Worm (Caenorhabditis elegans) whole organism, young adult: ENCODE data around the gene ador-1.
A peak's percentile ranks its signal among the peaks of the same experiment; 100 is the strongest.
"Not testable (repeated sequence)": the region's sequence is repeated elsewhere in the genome, so short reads cannot be mapped to it uniquely, and the experiment has no call there.

Source experiments
- B0261.1 ChIP-seq: sonication (generic microtip); optimal IDR thresholded peaks from 2 replicates; lab custom pipeline; 2016; ENCODE audit warnings: mild to moderate bottlenecking, missing genetic modification characterization, moderate library complexity, missing compliant biosample characterization
- F23B12.7 ChIP-seq: sonication (generic microtip); optimal IDR thresholded peaks from 2 replicates; lab custom pipeline; 2017; ENCODE audit warnings: missing genetic modification characterization, mild to moderate bottlenecking, missing compliant biosample characterization, antibody characterized with exemption, moderate library complexity; ENCODE audit not compliant: insufficient read depth
- F33H1.4 ChIP-seq: fragments of 200-800 bp; sonication (Bioruptor generic); IDR thresholded peaks from 2 replicates; pipeline ENCODE4 v1.3.6; 2022; ENCODE audit warnings: missing genetic modification reagents, missing genetic modification characterization, missing compliant biosample characterization
- F49E8.2 ChIP-seq: sonication (generic microtip); optimal IDR thresholded peaks from 3 replicates; lab custom pipeline; 2017; ENCODE audit warnings: missing genetic modification characterization, mild to moderate bottlenecking, missing compliant biosample characterization, antibody characterized with exemption, moderate library complexity; ENCODE audit not compliant: insufficient read depth
- F52B5.7 ChIP-seq: sonication (generic microtip); optimal IDR thresholded peaks from 2 replicates; lab custom pipeline; 2016; ENCODE audit warnings: mild to moderate bottlenecking, missing genetic modification characterization, missing compliant biosample characterization
- F57A8.1 ChIP-seq: fragments of 200-800 bp; sonication (Bioruptor generic); optimal IDR thresholded peaks from 2 replicates; lab custom pipeline; 2018; ENCODE audit warnings: mild to moderate bottlenecking, missing genetic modification characterization, moderate library complexity, missing compliant biosample characterization
- T26A5.8 ChIP-seq: sonication (generic microtip); optimal IDR thresholded peaks from 2 replicates; lab custom pipeline; 2016; ENCODE audit warnings: missing genetic modification characterization, missing compliant biosample characterization
- Y56A3A.18 ChIP-seq: fragments of 200-800 bp; sonication (Bioruptor generic); IDR thresholded peaks from 2 replicates; pipeline ENCODE4 v1.3.6; 2022; ENCODE audit warnings: missing genetic modification reagents, missing genetic modification characterization, missing compliant biosample characterization
- Y79H2A.3 ChIP-seq: fragments of 200-800 bp; sonication (Bioruptor generic); conservative IDR thresholded peaks from 2 replicates; pipeline ENCODE4 v1.3.6; 2022; ENCODE audit warnings: missing genetic modification reagents, missing genetic modification characterization, missing compliant biosample characterization
- Y95B8A.8 ChIP-seq: fragments of 200-800 bp; sonication (Bioruptor generic); IDR thresholded peaks from 2 replicates; pipeline ENCODE4 v1.3.6; 2022; ENCODE audit warnings: missing genetic modification reagents, missing genetic modification characterization, missing compliant biosample characterization
- ZK185.1 ChIP-seq: sonication (generic microtip); optimal IDR thresholded peaks from 2 replicates; lab custom pipeline; 2016; ENCODE audit warnings: mild to moderate bottlenecking, missing genetic modification characterization, missing compliant biosample characterization; ENCODE audit not compliant: poor library complexity, severe bottlenecking
- ama-1 ChIP-seq, 3 experiments: fragments of 150-350 bp in 1 of 3; sonication (generic microtip) in 2 of 3; optimal IDR thresholded peaks; 2 replicates each; lab custom pipeline; 2014 to 2018; ENCODE audit warnings: missing biosample characterization in 2 of 3, missing genetic modification characterization in 2 of 3, missing genetic modification reagents in 2 of 3
- aptf-2 ChIP-seq: fragments of 200-800 bp; sonication (Bioruptor generic); conservative IDR thresholded peaks from 2 replicates; pipeline ENCODE4 v1.3.6; 2022; ENCODE audit warnings: missing genetic modification reagents, missing genetic modification characterization, missing compliant biosample characterization
- atf-7 ChIP-seq: sonication (generic microtip); optimal IDR thresholded peaks from 2 replicates; lab custom pipeline; 2017; ENCODE audit warnings: mild to moderate bottlenecking, missing genetic modification characterization, missing compliant biosample characterization
- athp-1 ChIP-seq: sonication (generic microtip); optimal IDR thresholded peaks from 2 replicates; lab custom pipeline; 2017; ENCODE audit warnings: mild to moderate bottlenecking, missing genetic modification characterization, missing compliant biosample characterization
- cebp-2 ChIP-seq: fragments of 200-800 bp; sonication (Bioruptor generic); IDR thresholded peaks from 2 replicates; pipeline ENCODE4 v1.3.6; 2022; ENCODE audit warnings: missing genetic modification characterization, missing compliant biosample characterization
- ceh-100 ChIP-seq: fragments of 200-800 bp; sonication (Bioruptor generic); IDR thresholded peaks from 2 replicates; pipeline ENCODE4 v1.3.6; 2022; ENCODE audit warnings: missing genetic modification reagents, missing genetic modification characterization, missing compliant biosample characterization
- dox-1 ChIP-seq: fragments of 200-800 bp; sonication (Bioruptor generic); IDR thresholded peaks from 2 replicates; pipeline ENCODE4 v1.3.6; 2022; ENCODE audit warnings: missing genetic modification reagents, missing genetic modification characterization, missing compliant biosample characterization
- efl-1 ChIP-seq: fragments of 150-350 bp; optimal IDR thresholded peaks from 2 replicates; lab custom pipeline; 2014; ENCODE audit warnings: missing biosample characterization, missing genetic modification reagents, missing genetic modification characterization
- egl-44 ChIP-seq: fragments of 200-800 bp; sonication (Bioruptor generic); IDR thresholded peaks from 2 replicates; pipeline ENCODE4 v1.3.6; 2022; ENCODE audit warnings: missing genetic modification reagents, missing genetic modification characterization, missing compliant biosample characterization
- him-1 ChIP-seq: sonication (generic microtip); optimal IDR thresholded peaks from 2 replicates; lab custom pipeline; 2016; ENCODE audit warnings: missing genotype, missing genetic modification reagents, missing genetic modification characterization, missing compliant biosample characterization
- hlh-12 ChIP-seq: sonication (generic microtip); optimal IDR thresholded peaks from 2 replicates; lab custom pipeline; 2016; ENCODE audit warnings: missing genetic modification characterization, missing compliant biosample characterization
- hmg-1.2 ChIP-seq: fragments of 200-800 bp; sonication (Bioruptor generic); IDR thresholded peaks from 2 replicates; pipeline ENCODE4 v1.3.6; 2022; ENCODE audit warnings: missing genetic modification reagents, missing genetic modification characterization, missing compliant biosample characterization
- let-526 ChIP-seq: fragments of 200-800 bp; sonication (Bioruptor generic); IDR thresholded peaks from 2 replicates; pipeline ENCODE4 v1.3.6; 2022; ENCODE audit warnings: missing genetic modification reagents, missing genetic modification characterization, missing compliant biosample characterization
- lin-54 ChIP-seq: fragments of 200-800 bp; sonication (Bioruptor generic); optimal IDR thresholded peaks from 2 replicates; lab custom pipeline; 2018; ENCODE audit warnings: mild to moderate bottlenecking, missing genetic modification characterization, missing compliant biosample characterization
- lsl-1 ChIP-seq: fragments of 200-800 bp; sonication (Bioruptor generic); optimal IDR thresholded peaks from 2 replicates; lab custom pipeline; 2018; ENCODE audit warnings: mild to moderate bottlenecking, missing genetic modification characterization, moderate library complexity, missing compliant biosample characterization
- madf-10 ChIP-seq: sonication (generic microtip); optimal IDR thresholded peaks from 2 replicates; lab custom pipeline; 2016; ENCODE audit warnings: mild to moderate bottlenecking, missing genetic modification characterization, missing compliant biosample characterization
- madf-6 ChIP-seq: fragments of 200-800 bp; sonication (Bioruptor generic); IDR thresholded peaks from 2 replicates; pipeline ENCODE4 v1.3.6; 2022; ENCODE audit warnings: missing genetic modification reagents, missing genetic modification characterization, missing compliant biosample characterization
- mes-4 ChIP-seq: sonication (generic microtip); optimal IDR thresholded peaks from 2 replicates; lab custom pipeline; 2016; ENCODE audit warnings: missing genotype, missing genetic modification characterization, missing compliant biosample characterization
- mxl-1 ChIP-seq: sonication (generic microtip); optimal IDR thresholded peaks from 2 replicates; lab custom pipeline; 2016; ENCODE audit warnings: missing genetic modification characterization, missing compliant biosample characterization
- nfyb-1 ChIP-seq: fragments of 200-800 bp; sonication (Bioruptor generic); IDR thresholded peaks from 2 replicates; pipeline ENCODE4 v1.3.6; 2022; ENCODE audit warnings: missing genetic modification reagents, missing genetic modification characterization, missing compliant biosample characterization
- nhr-80 ChIP-seq: sonication (generic microtip); optimal IDR thresholded peaks from 2 replicates; lab custom pipeline; 2016; ENCODE audit warnings: missing genetic modification characterization, missing compliant biosample characterization
- rcor-1 ChIP-seq: fragments of 200-800 bp; sonication (Bioruptor generic); IDR thresholded peaks from 2 replicates; pipeline ENCODE4 v1.3.6; 2022; ENCODE audit warnings: missing genetic modification reagents, missing genetic modification characterization, missing compliant biosample characterization
- rec-8 ChIP-seq, 2 experiments: sonication (generic microtip); optimal IDR thresholded peaks; 2 replicates each; lab custom pipeline; 2016; ENCODE audit warnings: mild to moderate bottlenecking in 2 of 2, missing genetic modification characterization in 2 of 2, missing genetic modification reagents in 2 of 2, missing genotype in 2 of 2, missing biosample characterization in 1 of 2, missing compliant biosample characterization in 1 of 2, moderate library complexity in 1 of 2
- repo-1 ChIP-seq: sonication (generic microtip); optimal IDR thresholded peaks from 2 replicates; lab custom pipeline; 2017; ENCODE audit warnings: mild to moderate bottlenecking, missing genetic modification characterization, missing compliant biosample characterization
- snpc-1.1 ChIP-seq: sonication (generic microtip); optimal IDR thresholded peaks from 2 replicates; lab custom pipeline; 2017; ENCODE audit warnings: missing genetic modification characterization, mild to moderate bottlenecking, missing compliant biosample characterization, antibody characterized with exemption, moderate library complexity, missing genotype, missing genetic modification reagents; ENCODE audit not compliant: insufficient read depth
- snpc-1.3 ChIP-seq: sonication (generic microtip); optimal IDR thresholded peaks from 2 replicates; lab custom pipeline; 2017; ENCODE audit warnings: missing genetic modification characterization, mild to moderate bottlenecking, missing compliant biosample characterization, antibody characterized with exemption, moderate library complexity, missing genotype, missing genetic modification reagents; ENCODE audit not compliant: insufficient read depth
- snpc-3.4 ChIP-seq: sonication (generic microtip); optimal IDR thresholded peaks from 2 replicates; lab custom pipeline; 2017; ENCODE audit warnings: missing genetic modification characterization, mild to moderate bottlenecking, missing compliant biosample characterization, antibody characterized with exemption, moderate library complexity, missing genotype, missing genetic modification reagents
- tbp1 ChIP-seq: fragments of 200-800 bp; sonication (Bioruptor generic); optimal IDR thresholded peaks from 2 replicates; lab custom pipeline; 2018; ENCODE audit warnings: mild to moderate bottlenecking, missing genetic modification characterization, missing compliant biosample characterization
- tlf-1 ChIP-seq: fragments of 200-800 bp; sonication (Bioruptor generic); optimal IDR thresholded peaks from 2 replicates; lab custom pipeline; 2018; ENCODE audit warnings: mild to moderate bottlenecking, missing genetic modification characterization, missing compliant biosample characterization
- unc-130 ChIP-seq: sonication (generic microtip); optimal IDR thresholded peaks from 2 replicates; lab custom pipeline; 2016; ENCODE audit warnings: missing genetic modification reagents, missing genetic modification characterization, missing compliant biosample characterization
- zim-3 ChIP-seq: sonication (generic microtip); optimal IDR thresholded peaks from 2 replicates; lab custom pipeline; 2017; ENCODE audit warnings: mild to moderate bottlenecking, missing genetic modification characterization, moderate library complexity, missing compliant biosample characterization
- ztf-18 ChIP-seq: sonication (generic microtip); optimal IDR thresholded peaks from 2 replicates; lab custom pipeline; 2016; ENCODE audit warnings: missing genotype, mild to moderate bottlenecking, missing genetic modification characterization, missing compliant biosample characterization
- ztf-25 ChIP-seq: fragments of 200-800 bp; sonication (Bioruptor generic); IDR thresholded peaks from 2 replicates; pipeline ENCODE4 v1.3.6; 2022; ENCODE audit warnings: missing genetic modification reagents, missing genetic modification characterization, missing compliant biosample characterization
- ztf-26 ChIP-seq: sonication (generic microtip); optimal IDR thresholded peaks from 2 replicates; lab custom pipeline; 2017; ENCODE audit warnings: missing genetic modification characterization, missing compliant biosample characterization
- ztf-28 ChIP-seq: fragments of 200-800 bp; sonication (Bioruptor generic); IDR thresholded peaks from 2 replicates; pipeline ENCODE4 v1.3.6; 2022; ENCODE audit warnings: missing genetic modification reagents, missing genetic modification characterization, missing compliant biosample characterization

Gene ador-1

DNA sequence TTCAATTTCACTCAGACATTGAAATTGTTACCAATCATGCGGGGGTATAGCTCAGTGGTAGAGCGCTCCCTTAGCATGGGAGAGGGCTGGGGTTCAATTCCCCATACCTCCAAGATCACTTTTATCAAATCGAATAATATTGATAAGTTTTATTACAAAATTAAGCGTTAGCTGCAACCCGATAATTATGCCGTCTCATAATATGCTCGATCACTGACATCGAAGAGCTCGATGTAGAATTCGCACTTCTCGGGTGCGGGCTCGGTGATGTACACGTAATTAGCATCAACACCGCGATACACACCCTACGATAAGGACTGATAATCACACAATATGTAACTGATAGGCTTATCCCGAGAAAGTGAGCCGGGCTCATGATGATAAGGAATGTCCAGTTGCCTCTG is 39.9 kb upstream of the ador-1 start (continued):
- no peak for TF ChIP-seq F23B12.7 (tag; lab: Kevin White, UChicago)
- peak; percentile 42 for TF ChIP-seq ztf-18 (tag; lab: Kevin White, UChicago)
- peak; percentile 34 for TF ChIP-seq mxl-1 (tag; lab: Kevin White, UChicago)
- TF ChIP-seq atf-7: peak; percentile 20
- TF ChIP-seq zim-3: peak; percentile 35
- peak; percentile 44 for TF ChIP-seq snpc-1.1 (tag; lab: Kevin White, UChicago)
- TF ChIP-seq F52B5.7: no peak
- 0 out of 2 replicates have a peak, but pooled peaks have one; percentile 24 for TF ChIP-seq ceh-100 (GFP tag; lab: Robert Waterston, UW)
- peak; percentile 41 for TF ChIP-seq madf-6 (GFP tag; lab: Robert Waterston, UW)
- peak; percentile 84 for TF ChIP-seq tbp1 (GFP tag; lab: Kevin White, UChicago)
- no peak for TF ChIP-seq ztf-26 (tag; lab: Kevin White, UChicago)
- TF ChIP-seq B0261.1: peak; percentile 68
- TF ChIP-seq ztf-25 (GFP tag; lab: Robert Waterston, UW): peak; percentile 36; the same call in 1 of the 2 replicates
- peak; percentile 56 for TF ChIP-seq F57A8.1 (GFP tag; lab: Kevin White, UChicago)
- TF ChIP-seq egl-44: peak; percentile 30; the same call in 1 of the 2 replicates
- TF ChIP-seq dox-1: peak; percentile 57; the same call in 1 of the 2 replicates
- TF ChIP-seq athp-1 (tag; lab: Kevin White, UChicago): peak; percentile 19
- no peak for TF ChIP-seq let-526 (GFP tag; lab: Robert Waterston, UW)
- TF ChIP-seq unc-130 (GFP tag; lab: Kevin White, UChicago): peak; percentile 5
- TF ChIP-seq madf-10 (tag; lab: Kevin White, UChicago): peak; percentile 37
- no peak for TF ChIP-seq tlf-1
- peak; percentile 42 for TF ChIP-seq him-1 (tag; lab: Kevin White, UChicago)
- TF ChIP-seq cebp-2 (GFP tag; lab: Robert Waterston, UW): 0 out of 2 replicates have a peak, but pooled peaks have one; percentile 21
- no peak for TF ChIP-seq aptf-2
- TF ChIP-seq Y79H2A.3 (GFP tag; lab: Robert Waterston, UW): no peak
- peak; percentile 72 for TF ChIP-seq nfyb-1
- peak; percentile 1 for TF ChIP-seq lin-54
- TF ChIP-seq efl-1 (GFP tag; lab: Kevin White, UChicago): peak; percentile 21
- peak; percentile 39 for TF ChIP-seq nhr-80
- TF ChIP-seq hlh-12 (tag; lab: Kevin White, UChicago): no peak
- peak; percentile 45 for TF ChIP-seq repo-1 (tag; lab: Kevin White, UChicago)
- peak; percentile 48 for TF ChIP-seq ZK185.1 (tag; lab: Kevin White, UChicago)
- TF ChIP-seq Y56A3A.18 (GFP tag; lab: Robert Waterston, UW): no peak
- peak; percentile 11 for TF ChIP-seq F49E8.2 (tag; lab: Kevin White, UChicago)
- peak; percentile 29 for TF ChIP-seq snpc-1.3 (tag; lab: Kevin White, UChicago)
- peak; percentile 54 for TF ChIP-seq snpc-3.4 (tag; lab: Kevin White, UChicago)
- TF ChIP-seq, all 124 proteins: peak for 38

ce11 chrII:12541670-12542080 is 39.0 kb upstream of the ador-1 start:
- peak; percentile 3 to 62 for TF ChIP-seq rec-8 (tag; optimal IDR thresholded peaks at IDR 0.05; lab: Kevin White, UChicago)
- TF ChIP-seq lsl-1 (GFP tag; lab: Kevin White, UChicago): peak; percentile 48
- peak; percentile 65 for TF ChIP-seq ztf-18 (tag; lab: Kevin White, UChicago)
- TF ChIP-seq ama-1 (optimal IDR thresholded peaks at IDR 0.05; lab: Kevin White, UChicago): not testable (repeated sequence)
- TF ChIP-seq ama-1 (GFP tag; optimal IDR thresholded peaks at IDR 0.05; lab: Kevin White, UChicago): peak; percentile 48 to 59
- TF ChIP-seq mes-4 (tag; lab: Kevin White, UChicago): peak; percentile 55
- TF ChIP-seq ztf-28 (GFP tag; lab: Robert Waterston, UW): 0 out of 2 replicates have a peak, but pooled peaks have one; percentile 42
- peak; percentile 52 for TF ChIP-seq nhr-80
- TF ChIP-seq atf-7: peak; percentile 66
- TF ChIP-seq hmg-1.2 (GFP tag; lab: Robert Waterston, UW): peak; percentile 62; the same call in 1 of the 2 replicates
- peak; percentile 30 for TF ChIP-seq T26A5.8 (tag; lab: Kevin White, UChicago)
- TF ChIP-seq hlh-12 (tag; lab: Kevin White, UChicago): peak; percentile 71
- TF ChIP-seq Y95B8A.8: 0 out of 2 replicates have a peak, but pooled peaks have one; percentile 42
- TF ChIP-seq dox-1: peak; percentile 80
- peak; percentile 24 for TF ChIP-seq F33H1.4 (GFP tag; lab: Robert Waterston, UW)
- peak; percentile 91 for TF ChIP-seq tbp1 (GFP tag; lab: Kevin White, UChicago)
- peak; percentile 27 for TF ChIP-seq athp-1 (tag; lab: Kevin White, UChicago)
- TF ChIP-seq rcor-1 (GFP tag; lab: Robert Waterston, UW): peak; percentile 17; the same call in 1 of the 2 replicates
